Worm (Caenorhabditis elegans): ENCODE results near the gene F40G9.9.

DNA sequence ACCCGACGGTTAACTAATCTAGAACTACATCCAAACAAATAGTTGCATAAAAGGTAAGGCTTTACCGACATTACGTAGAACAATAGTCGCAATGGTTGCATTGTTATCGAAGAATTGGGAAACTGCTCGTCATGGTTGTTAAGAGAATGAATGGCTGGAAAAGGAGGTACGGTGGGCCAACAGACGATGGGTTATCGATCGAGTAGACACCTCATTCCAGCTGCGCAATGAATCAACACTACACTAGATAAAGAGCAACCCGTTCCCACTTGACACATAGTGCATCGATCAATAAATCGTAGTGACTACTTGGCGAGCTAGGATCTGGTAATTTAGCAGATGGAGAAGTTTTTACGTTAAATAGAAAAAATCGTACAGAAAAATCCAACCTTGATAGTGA, 26.4 kb downstream of the F40G9.9 start, which contains the start of the genes T17A3.12 and fbxb-83:
- TF ChIP-seq dpl-1 (GFP tag; optimal IDR thresholded peaks at IDR 0.05): no peak
- TF ChIP-seq aha-1 (tag; optimal IDR thresholded peaks at IDR 0.05): no peak
- TF ChIP-seq fkh-10 (GFP tag; optimal IDR thresholded peaks at IDR 0.05): no peak
- TF ChIP-seq lin-35 (GFP tag; optimal IDR thresholded peaks at IDR 0.05): no peak
- no peak for TF ChIP-seq nhr-77 (tag; optimal IDR thresholded peaks at IDR 0.05)
- TF ChIP-seq unc-30 (tag; optimal IDR thresholded peaks at IDR 0.05): no peak
- TF ChIP-seq nhr-11 (tag; optimal IDR thresholded peaks at IDR 0.05): no peak
- TF ChIP-seq ztf-11 (tag; optimal IDR thresholded peaks at IDR 0.05): no peak
- no peak for TF ChIP-seq unc-130 (tag; optimal IDR thresholded peaks at IDR 0.05)
- no peak for TF ChIP-seq snpc-4 (tag; optimal IDR thresholded peaks at IDR 0.05)
- no peak for TF ChIP-seq egl-27 (tag; optimal IDR thresholded peaks at IDR 0.05)
- TF ChIP-seq mdl-1 (tag; optimal IDR thresholded peaks at IDR 0.05): no peak
